Fruit fly (Drosophila melanogaster) whole organism, embryonic: Measurements from ENCODE around the gene geko.

Source experiments
- ATbp ChIP-seq: fragments of 200-800 bp; sonication (Bioruptor generic); optimal IDR thresholded peaks from 2 replicates; lab custom pipeline; 2017; ENCODE audit warnings: missing biosample characterization, mild to moderate bottlenecking, missing genetic modification characterization, missing genetic modification reagents
- Ada2b ChIP-seq: fragments of 200-800 bp; sonication (Bioruptor generic); IDR thresholded peaks from 2 replicates; pipeline ENCODE4 v1.3.6; 2022; ENCODE audit warnings: missing biosample characterization, missing genetic modification characterization
- Awh ChIP-seq: fragments of 200-800 bp; sonication (Bioruptor generic); IDR thresholded peaks from 2 replicates; pipeline ENCODE4, ENCODE4 v1.3.6; 2022; ENCODE audit warnings: missing biosample characterization, missing genetic modification characterization
- Blimp-1 ChIP-seq: fragments of 200-800 bp; sonication (Bioruptor generic); optimal IDR thresholded peaks from 3 replicates; lab custom pipeline; 2018; ENCODE audit warnings: missing biosample characterization, missing genetic modification characterization, mild to moderate bottlenecking, moderate library complexity, missing genetic modification reagents
- CG1024 ChIP-seq: fragments of 200-800 bp; sonication (Bioruptor generic); IDR thresholded peaks from 2 replicates; pipeline ENCODE4 v1.3.6; 2022; ENCODE audit warnings: missing biosample characterization, missing genetic modification characterization
- CG10462 ChIP-seq: fragments of 200-800 bp; sonication (Bioruptor generic); optimal IDR thresholded peaks from 2 replicates; lab custom pipeline; 2016; ENCODE audit warnings: missing biosample characterization, missing genetic modification characterization
- CG13894 ChIP-seq: fragments of 200-800 bp; sonication (Bioruptor generic); optimal IDR thresholded peaks from 3 replicates; lab custom pipeline; 2018; ENCODE audit warnings: missing biosample characterization, mild to moderate bottlenecking, missing genetic modification characterization, moderate library complexity
- CG15269 ChIP-seq: fragments of 200-800 bp; sonication (Bioruptor generic); optimal IDR thresholded peaks from 2 replicates; lab custom pipeline; 2018; ENCODE audit warnings: missing biosample characterization, mild to moderate bottlenecking, missing genetic modification characterization, moderate library complexity
- CG16813 ChIP-seq: fragments of 200-800 bp; sonication (Bioruptor generic); IDR thresholded peaks from 3 replicates; pipeline ENCODE4 v1.3.6; 2022; ENCODE audit warnings: missing biosample characterization, missing genetic modification characterization; ENCODE audit not compliant: partially characterized antibody
- CG18476 ChIP-seq: fragments of 200-800 bp; sonication (Bioruptor generic); optimal IDR thresholded peaks from 2 replicates; lab custom pipeline; 2016; ENCODE audit warnings: missing biosample characterization, mild to moderate bottlenecking, missing genetic modification characterization
- CG18619 ChIP-seq: fragments of 200-800 bp; sonication (Bioruptor generic); optimal IDR thresholded peaks from 3 replicates; lab custom pipeline; 2017; ENCODE audit warnings: missing biosample characterization, mild to moderate bottlenecking, missing genetic modification characterization
- CG2712 ChIP-seq: fragments of 200-800 bp; optimal IDR thresholded peaks from 3 replicates; lab custom pipeline; 2019; ENCODE audit warnings: missing biosample characterization, mild to moderate bottlenecking, missing genetic modification characterization, moderate library complexity
- CG31388 ChIP-seq: fragments of 200-800 bp; sonication (Bioruptor generic); optimal IDR thresholded peaks from 2 replicates; lab custom pipeline; 2016; ENCODE audit warnings: missing biosample characterization, missing genetic modification characterization
- CG34422 ChIP-seq: fragments of 200-800 bp; sonication (Bioruptor generic); IDR thresholded peaks from 3 replicates; pipeline ENCODE4 v1.3.6; 2022; ENCODE audit warnings: missing biosample characterization, missing genetic modification characterization
- CG4282 ChIP-seq: fragments of 200-800 bp; sonication (Bioruptor generic); optimal IDR thresholded peaks from 2 replicates; lab custom pipeline; 2016; ENCODE audit warnings: missing biosample characterization, missing genetic modification characterization
- CG5180 ChIP-seq: fragments of 200-800 bp; sonication (Bioruptor generic); optimal IDR thresholded peaks from 3 replicates; lab custom pipeline; 2017; ENCODE audit warnings: missing biosample characterization, missing genetic modification characterization, mild to moderate bottlenecking, moderate library complexity, missing genetic modification reagents
- CG5245 ChIP-seq: fragments of 200-800 bp; sonication (Bioruptor generic); optimal IDR thresholded peaks from 3 replicates; lab custom pipeline; 2016; ENCODE audit warnings: missing biosample characterization, missing genetic modification characterization
- CG6813 ChIP-seq: fragments of 200-800 bp; sonication (Bioruptor generic); optimal IDR thresholded peaks from 2 replicates; lab custom pipeline; 2017; ENCODE audit warnings: missing biosample characterization, missing genetic modification characterization, mild to moderate bottlenecking, moderate library complexity, missing genetic modification reagents
- CG7745 ChIP-seq: fragments of 200-800 bp; sonication (Bioruptor generic); optimal IDR thresholded peaks from 2 replicates; lab custom pipeline; 2018; ENCODE audit warnings: missing biosample characterization, mild to moderate bottlenecking, missing genetic modification characterization, moderate library complexity
- CG7987 ChIP-seq: fragments of 200-800 bp; sonication (Bioruptor generic); optimal IDR thresholded peaks from 2 replicates; lab custom pipeline; 2018; ENCODE audit warnings: missing biosample characterization, mild to moderate bottlenecking, missing genetic modification characterization, moderate library complexity
- CG8290 ChIP-seq, 3 experiments: fragments of 200-800 bp; sonication (Bioruptor generic); optimal IDR thresholded peaks; 2 replicates each; lab custom pipeline; 2016 to 2019; ENCODE audit warnings: missing biosample characterization in 3 of 3, missing genetic modification characterization in 3 of 3, mild to moderate bottlenecking in 2 of 3, moderate library complexity in 1 of 3
- CG8944 ChIP-seq: fragments of 200-800 bp; sonication (Bioruptor generic); optimal IDR thresholded peaks from 3 replicates; lab custom pipeline; 2016; ENCODE audit warnings: missing biosample characterization, missing genetic modification characterization
- CG9437 ChIP-seq: fragments of 200-800 bp; sonication (Bioruptor generic); optimal IDR thresholded peaks from 2 replicates; lab custom pipeline; 2018; ENCODE audit warnings: missing biosample characterization, mild to moderate bottlenecking, missing genetic modification characterization
- CoRest ChIP-seq: fragments of 200-800 bp; sonication (Bioruptor generic); optimal IDR thresholded peaks from 3 replicates; lab custom pipeline; 2018; ENCODE audit warnings: missing biosample characterization, mild to moderate bottlenecking, missing genetic modification characterization, moderate library complexity
- Dbx ChIP-seq: fragments of 200-800 bp; sonication (Bioruptor generic); IDR thresholded peaks from 3 replicates; pipeline ENCODE4 v1.3.6; 2022; ENCODE audit warnings: missing biosample characterization, missing genetic modification characterization
- Deaf1 ChIP-seq: fragments of 200-800 bp; optimal IDR thresholded peaks from 3 replicates; lab custom pipeline; 2019; ENCODE audit warnings: missing biosample characterization, mild to moderate bottlenecking, missing genetic modification characterization, moderate library complexity
- Dek ChIP-seq: fragments of 200-800 bp; sonication (Bioruptor generic); optimal IDR thresholded peaks from 3 replicates; lab custom pipeline; 2019; ENCODE audit warnings: missing biosample characterization, mild to moderate bottlenecking, missing genetic modification characterization, moderate library complexity
- E2f1 ChIP-seq: fragments of 200-800 bp; sonication (Bioruptor generic); IDR thresholded peaks from 2 replicates; pipeline ENCODE4 v1.3.6; 2022; ENCODE audit warnings: missing biosample characterization, missing genetic modification characterization
- H2.0 ChIP-seq: fragments of 200-800 bp; sonication (Bioruptor generic); IDR thresholded peaks from 2 replicates; pipeline ENCODE4 v1.3.6; 2022; ENCODE audit warnings: missing biosample characterization, missing genetic modification characterization
- MBD-R2 ChIP-seq: fragments of 200-800 bp; sonication (Bioruptor generic); IDR thresholded peaks from 2 replicates; pipeline ENCODE4 v1.3.6; 2022; ENCODE audit warnings: missing biosample characterization, missing genetic modification characterization
- bigmax ChIP-seq: fragments of 200-800 bp; sonication (Bioruptor generic); optimal IDR thresholded peaks from 2 replicates; lab custom pipeline; 2018; ENCODE audit warnings: missing biosample characterization, mild to moderate bottlenecking, missing genetic modification characterization
- corto ChIP-seq: fragments of 200-800 bp; sonication (Bioruptor generic); optimal IDR thresholded peaks from 2 replicates; lab custom pipeline; 2016; ENCODE audit warnings: missing biosample characterization, mild to moderate bottlenecking, missing genetic modification characterization, moderate library complexity
- dmrt99B ChIP-seq: fragments of 200-800 bp; sonication (Bioruptor generic); optimal IDR thresholded peaks from 2 replicates; lab custom pipeline; 2018; ENCODE audit warnings: missing biosample characterization, mild to moderate bottlenecking, missing genetic modification characterization, moderate library complexity
- dysf ChIP-seq: fragments of 200-800 bp; sonication (Bioruptor generic); IDR thresholded peaks from 3 replicates; pipeline ENCODE4 v1.3.6; 2022; ENCODE audit warnings: missing biosample characterization, missing genetic modification characterization
- gcm ChIP-seq: fragments of 200-800 bp; sonication (Bioruptor generic); optimal IDR thresholded peaks from 2 replicates; lab custom pipeline; 2019; ENCODE audit warnings: missing biosample characterization, mild to moderate bottlenecking, missing genetic modification characterization, moderate library complexity
- gro ChIP-seq: fragments of 200-800 bp; sonication (Bioruptor generic); optimal IDR thresholded peaks from 2 replicates; lab custom pipeline; 2016; ENCODE audit warnings: missing biosample characterization, missing genetic modification characterization
- gt ChIP-seq: fragments of 200-800 bp; sonication (Bioruptor generic); IDR thresholded peaks from 2 replicates; pipeline ENCODE4 v1.3.6; 2022; ENCODE audit warnings: missing biosample characterization, missing genetic modification characterization
- jigr1 ChIP-seq: fragments of 200-800 bp; sonication (Bioruptor generic); IDR thresholded peaks from 3 replicates; pipeline ENCODE4 v1.3.6; 2022; ENCODE audit warnings: missing biosample characterization, missing genetic modification characterization
- nerfin-1 ChIP-seq: fragments of 200-800 bp; sonication (Bioruptor generic); optimal IDR thresholded peaks from 3 replicates; lab custom pipeline; 2019; ENCODE audit warnings: missing biosample characterization, mild to moderate bottlenecking, missing genetic modification characterization, moderate library complexity
- odd ChIP-seq: fragments of 200-800 bp; sonication (Bioruptor generic); optimal IDR thresholded peaks from 2 replicates; lab custom pipeline; 2017; ENCODE audit warnings: missing biosample characterization, mild to moderate bottlenecking, missing genetic modification characterization
- pros ChIP-seq: fragments of 200-800 bp; sonication (Bioruptor generic); optimal IDR thresholded peaks from 3 replicates; lab custom pipeline; 2019; ENCODE audit warnings: missing biosample characterization, mild to moderate bottlenecking, missing genetic modification characterization, moderate library complexity
- so ChIP-seq: fragments of 200-800 bp; sonication (Bioruptor generic); IDR thresholded peaks from 3 replicates; pipeline ENCODE4 v1.3.6; 2022; ENCODE audit warnings: missing biosample characterization, missing genetic modification characterization
- sqz ChIP-seq: fragments of 200-800 bp; sonication (Bioruptor generic); optimal IDR thresholded peaks from 3 replicates; lab custom pipeline; 2018; ENCODE audit warnings: missing biosample characterization, mild to moderate bottlenecking, missing genetic modification characterization
- ssp ChIP-seq: fragments of 200-800 bp; sonication (Bioruptor generic); IDR thresholded peaks from 2 replicates; pipeline ENCODE4 v1.3.6; 2022; ENCODE audit warnings: missing biosample characterization, missing genetic modification characterization
- stc ChIP-seq: fragments of 200-800 bp; sonication (Bioruptor generic); IDR thresholded peaks from 2 replicates; pipeline ENCODE4 v1.3.6; 2022; ENCODE audit warnings: missing biosample characterization, missing genetic modification characterization
- stwl ChIP-seq: fragments of 200-800 bp; sonication (Bioruptor generic); optimal IDR thresholded peaks from 3 replicates; lab custom pipeline; 2018; ENCODE audit warnings: missing biosample characterization, mild to moderate bottlenecking, missing genetic modification characterization, moderate library complexity
- vvl ChIP-seq: fragments of 200-800 bp; sonication (Bioruptor generic); IDR thresholded peaks from 2 replicates; pipeline ENCODE4 v1.3.6; 2022; ENCODE audit warnings: missing biosample characterization, missing genetic modification characterization
- wek ChIP-seq: fragments of 200-800 bp; sonication (Bioruptor generic); optimal IDR thresholded peaks from 3 replicates; lab custom pipeline; 2018; ENCODE audit warnings: missing biosample characterization, mild to moderate bottlenecking, missing genetic modification characterization, moderate library complexity
- yki ChIP-seq: fragments of >200 bp; optimal IDR thresholded peaks from 3 replicates; lab custom pipeline; 2018

Gene geko

dm6 chr3L:18192858-18193478 is 53.8 kb downstream of the geko start (continued):
- TF ChIP-seq CG6813 (GFP tag; lab: Kevin White, UChicago) (peak; percentile 79), CG18476 (peak; percentile 47), Dbx (peak; percentile 60; the same call in 1 of the 3 replicates), Awh (GFP tag; lab: Robert Waterston, UW) (0 out of 2 replicates have a peak, but pooled peaks have one; percentile 53), CG8290 (GFP tag; optimal IDR thresholded peaks at IDR 0.05; lab: Kevin White, UChicago) (peak; percentile 72), CG8290 (tag; optimal IDR thresholded peaks at IDR 0.05; lab: Kevin White, UChicago) (no peak), ssp (GFP tag; lab: Robert Waterston, UW) (peak; percentile 60), CG10462 (GFP tag; lab: Kevin White, UChicago) (peak; percentile 53), H2.0 (GFP tag; lab: Robert Waterston, UW) (peak; percentile 52), CG15269 (tag; lab: Kevin White, UChicago) (peak; percentile 81), CG7745 (tag; lab: Kevin White, UChicago) (peak; percentile 25), stc (GFP tag; lab: Robert Waterston, UW) (peak; percentile 59), Blimp-1 (GFP tag; lab: Kevin White, UChicago) (peak; percentile 88), so (GFP tag; lab: Robert Waterston, UW) (peak; percentile 73; the same call in 1 of the 3 replicates), gcm (GFP tag; lab: Kevin White, UChicago) (peak; percentile 82), nerfin-1 (peak; percentile 81), CG8944 (GFP tag; lab: Kevin White, UChicago) (no peak), CG1024 (GFP tag; lab: Robert Waterston, UW) (0 out of 2 replicates have a peak, but pooled peaks have one; percentile 30), CG31388 (GFP tag; lab: Kevin White, UChicago) (peak; percentile 34), CG9437 (GFP tag; lab: Kevin White, UChicago) (peak; percentile 72), gt (GFP tag; lab: Robert Waterston, UW) (0 out of 2 replicates have a peak, but pooled peaks have one; percentile 11), CoRest (tag; lab: Kevin White, UChicago) (peak; percentile 89), yki (no peak), corto (GFP tag; lab: Kevin White, UChicago) (peak; percentile 54), dmrt99B (peak; percentile 87), dysf (peak; percentile 70), Deaf1 (tag; lab: Kevin White, UChicago) (peak; percentile 57), E2f1 (peak; percentile 67), CG5245 (GFP tag; lab: Kevin White, UChicago) (peak; percentile 13), gro (no peak), MBD-R2 (no peak; the same call in 1 of the 2 replicates), stwl (peak; percentile 60), vvl (GFP tag; lab: Robert Waterston, UW) (peak; percentile 74; the same call in 1 of the 2 replicates), jigr1 (GFP tag; lab: Robert Waterston, UW) (peak; percentile 17; the same call in 1 of the 3 replicates), CG18619 (GFP tag; lab: Kevin White, UChicago) (peak; percentile 51), CG16813 (no peak), CG13894 (tag; lab: Kevin White, UChicago) (peak; percentile 36), CG7987 (GFP tag; lab: Kevin White, UChicago) (no peak), wek (GFP tag; lab: Kevin White, UChicago) (no peak), Ada2b (peak; percentile 42; the same call in 1 of the 2 replicates), Dek (tag; lab: Kevin White, UChicago) (peak; percentile 53), odd (peak; percentile 70), CG2712 (tag; lab: Kevin White, UChicago) (peak; percentile 97), CG34422 (GFP tag; lab: Robert Waterston, UW) (peak; percentile 41; the same call in 1 of the 3 replicates), CG5180 (GFP tag; lab: Kevin White, UChicago) (peak; percentile 48), pros (GFP tag; lab: Kevin White, UChicago) (peak; percentile 17), sqz (GFP tag; lab: Kevin White, UChicago) (peak; percentile 84), ATbp (GFP tag; lab: Kevin White, UChicago) (peak; percentile 64), bigmax (no peak), CG4282 (no peak)
